Worm (Caenorhabditis elegans) whole organism, L4/young adult: ENCODE results near the gene hut-1.

Experiments used
- W03F9.2 ChIP-seq: fragments of 150-350 bp; optimal IDR thresholded peaks from 2 replicates; lab custom pipeline; 2014; ENCODE audit warnings: missing biosample characterization, missing genetic modification characterization
- dao-5 ChIP-seq: sonication (generic microtip); optimal IDR thresholded peaks from 2 replicates; lab custom pipeline; 2016; ENCODE audit warnings: missing genotype, missing genetic modification characterization, moderate library complexity, missing compliant biosample characterization
- him-1 ChIP-seq: sonication (generic microtip); optimal IDR thresholded peaks from 2 replicates; lab custom pipeline; 2016; ENCODE audit warnings: missing genotype, missing genetic modification reagents, missing genetic modification characterization, missing compliant biosample characterization

Gene hut-1

DNA sequence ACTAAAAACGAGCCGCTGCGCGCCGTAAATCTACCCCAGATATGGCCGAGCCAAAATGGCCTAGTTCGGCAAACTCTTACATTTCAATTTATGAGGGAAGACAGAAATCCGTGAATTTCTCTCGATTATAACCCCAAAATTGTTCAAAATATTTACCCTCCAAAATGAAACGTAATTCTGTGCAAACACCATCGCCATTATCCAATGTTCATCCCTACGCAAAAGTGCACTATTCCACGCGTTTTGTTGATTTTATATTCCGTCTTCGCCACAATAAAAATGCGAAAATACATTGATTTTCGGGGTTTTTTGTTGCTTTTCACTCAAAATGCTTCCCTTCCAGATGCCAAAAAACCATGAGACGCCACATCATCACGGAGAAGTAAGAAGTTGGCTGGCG, at the start of gene hut-1:
Gene hut-1, plus strand, starts transcription at position 344 of the 400 bp plus-strand sequence.
- TF ChIP-seq W03F9.2 (tag; lab: Kevin White, UChicago) (no peak), dao-5 (tag; lab: Kevin White, UChicago) (no peak), him-1 (tag; lab: Kevin White, UChicago) (no peak)

DNA sequence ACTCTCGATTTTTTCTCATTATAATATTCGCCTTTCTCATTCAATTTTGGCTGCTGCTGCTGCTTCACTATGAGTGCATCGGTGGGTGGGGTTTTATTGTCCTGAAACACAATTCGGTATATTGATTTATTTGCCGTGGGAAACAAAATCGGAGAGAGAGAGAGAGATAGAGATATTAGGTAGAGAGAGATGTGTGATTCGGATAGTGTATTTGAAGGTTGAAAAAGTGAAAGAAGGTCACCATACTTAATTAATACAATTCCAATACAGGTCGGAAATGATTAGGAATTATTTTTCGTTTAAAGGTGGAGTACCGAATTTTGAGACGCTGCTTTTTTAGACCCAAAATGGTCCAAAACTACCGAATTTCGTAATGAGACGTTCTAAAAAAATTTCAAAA, 49.2 kb upstream of the hut-1 start, which contains the start of gene tpst-1:
Gene tpst-1, minus strand, starts transcription at position 101 of the 400 bp plus-strand sequence.
- TF ChIP-seq him-1 (tag; lab: Kevin White, UChicago), result no peak
- TF ChIP-seq W03F9.2 (tag; lab: Kevin White, UChicago), result no peak
- TF ChIP-seq dao-5 (tag; lab: Kevin White, UChicago), result no peak

DNA sequence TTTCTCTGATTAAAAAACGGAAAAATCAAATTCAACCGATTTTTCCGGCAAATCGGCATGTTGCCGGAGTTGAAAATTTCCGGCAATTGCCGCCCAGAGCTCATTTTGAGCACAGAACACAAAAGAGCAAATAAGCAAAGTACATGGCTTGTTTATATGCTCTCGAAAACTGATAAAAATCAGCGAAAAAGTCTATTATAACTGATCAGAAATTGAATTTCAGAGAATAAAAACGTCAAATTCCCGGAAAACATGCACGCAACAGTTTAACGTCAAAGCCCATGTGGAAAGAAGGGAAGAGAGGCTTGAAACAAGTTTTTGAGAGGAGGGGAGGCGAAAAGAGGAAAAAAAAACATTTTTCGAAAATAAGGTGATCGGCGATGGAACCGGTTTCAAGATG, 42.5 kb upstream of the hut-1 start:
- TF ChIP-seq him-1 (tag; lab: Kevin White, UChicago), result no peak
- TF ChIP-seq dao-5 (tag; lab: Kevin White, UChicago), result no peak
- no peak for TF ChIP-seq W03F9.2 (tag; lab: Kevin White, UChicago)

DNA sequence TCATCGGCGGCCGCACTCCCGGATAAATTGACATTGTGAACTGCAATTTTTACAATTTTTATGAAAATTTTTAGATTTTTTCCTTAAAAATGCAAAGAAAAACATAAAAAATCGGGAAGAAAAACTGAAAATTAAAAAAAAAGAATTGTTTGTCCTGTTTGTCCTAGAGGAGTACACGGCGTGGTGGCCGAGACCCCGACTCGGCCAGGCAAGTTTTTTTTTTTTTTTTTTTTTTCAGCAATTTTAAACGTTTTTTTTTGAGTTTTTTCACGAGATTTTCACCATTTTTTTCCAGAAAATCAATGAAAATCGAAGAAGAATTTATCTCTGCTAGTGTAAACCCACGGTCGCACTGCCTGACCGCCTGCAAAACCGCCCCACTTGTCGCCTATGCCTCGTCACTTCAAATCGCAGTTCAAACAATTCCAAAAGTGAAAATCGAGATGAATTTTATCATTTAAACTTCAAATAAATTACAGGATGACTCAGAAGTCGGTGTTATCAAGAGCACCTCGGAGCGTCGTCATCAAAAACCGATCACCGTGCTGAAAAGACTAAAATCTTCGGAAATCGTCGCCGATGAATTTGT, 37.9 kb upstream of the hut-1 start, which contains the start of the genes taf-7.2 and elpc-2:
Gene taf-7.2, minus strand, starts transcription at position 42 of the 589 bp plus-strand sequence.
Gene elpc-2, plus strand, starts transcription at position 296 of the 589 bp plus-strand sequence.
- TF ChIP-seq dao-5 (tag; lab: Kevin White, UChicago) (no peak), W03F9.2 (tag; lab: Kevin White, UChicago) (peak; percentile 24), him-1 (tag; lab: Kevin White, UChicago) (peak; percentile 15)

DNA sequence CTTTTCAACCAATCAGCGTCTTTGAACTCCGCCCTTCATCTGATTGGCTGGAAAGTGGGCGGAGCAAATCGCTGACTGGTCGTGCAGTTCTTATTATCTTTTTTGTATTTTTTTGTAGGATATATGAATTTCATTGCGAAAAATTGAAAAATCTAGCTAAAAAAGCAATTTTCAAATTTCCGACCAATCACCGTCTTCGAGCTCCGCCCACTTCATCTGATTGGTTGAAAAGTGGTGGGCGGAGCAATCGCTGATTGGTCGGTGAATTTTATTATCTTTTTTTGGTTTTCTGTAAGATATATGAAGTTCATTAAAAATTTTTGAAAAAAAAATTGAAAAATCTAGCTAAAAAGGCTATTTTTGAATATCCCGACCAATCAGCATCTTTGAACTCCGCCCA, 31.1 kb upstream of the hut-1 start:
- TF ChIP-seq dao-5 (tag; lab: Kevin White, UChicago) (no peak), W03F9.2 (tag; lab: Kevin White, UChicago) (no peak), him-1 (tag; lab: Kevin White, UChicago) (no peak)

DNA sequence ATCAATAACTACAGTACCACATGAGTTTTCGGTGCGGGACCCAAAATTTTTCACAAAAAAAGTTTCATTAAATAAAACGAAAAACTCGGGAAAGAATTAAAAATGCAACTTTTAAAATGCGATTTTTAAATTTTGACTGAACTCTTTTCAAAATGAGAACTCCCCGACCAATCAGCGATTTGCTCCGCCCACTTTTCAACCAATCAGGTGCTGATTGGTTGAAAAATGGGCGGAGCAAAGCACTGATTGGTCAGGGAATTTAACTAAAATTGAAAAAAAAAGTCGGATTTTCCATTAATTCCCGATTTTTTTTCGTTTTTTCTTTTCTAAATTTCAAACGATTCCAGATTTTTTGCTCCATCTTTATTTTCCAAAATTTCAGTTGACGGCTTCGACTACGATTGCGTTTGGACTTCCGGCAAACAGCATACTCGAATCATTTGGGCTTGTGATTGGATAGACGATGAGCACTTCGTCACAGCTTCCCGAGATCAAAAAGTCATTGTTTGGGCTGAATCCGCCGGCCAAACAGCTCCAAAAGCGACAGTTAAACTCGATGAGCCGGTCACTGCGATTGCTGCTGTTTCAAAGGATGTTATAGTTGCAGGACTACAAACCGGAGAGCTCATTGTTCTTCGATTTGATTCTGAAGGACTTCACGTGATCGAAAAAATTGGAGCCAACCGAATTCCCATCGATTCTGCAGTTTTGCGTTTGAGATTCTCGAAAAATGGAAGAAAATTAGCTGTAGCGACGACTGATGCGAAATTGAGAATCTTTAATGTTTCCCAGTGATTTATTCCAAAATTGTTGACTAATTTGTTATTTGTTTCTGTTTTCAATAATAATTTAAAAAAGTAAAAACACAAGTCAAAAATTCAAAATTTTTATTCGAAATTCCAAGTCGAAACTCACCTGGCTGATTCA, 25.7 kb upstream of the hut-1 start:
- TF ChIP-seq W03F9.2 (tag; lab: Kevin White, UChicago) (no peak), him-1 (tag; lab: Kevin White, UChicago) (no peak), dao-5 (tag; lab: Kevin White, UChicago) (no peak)

DNA sequence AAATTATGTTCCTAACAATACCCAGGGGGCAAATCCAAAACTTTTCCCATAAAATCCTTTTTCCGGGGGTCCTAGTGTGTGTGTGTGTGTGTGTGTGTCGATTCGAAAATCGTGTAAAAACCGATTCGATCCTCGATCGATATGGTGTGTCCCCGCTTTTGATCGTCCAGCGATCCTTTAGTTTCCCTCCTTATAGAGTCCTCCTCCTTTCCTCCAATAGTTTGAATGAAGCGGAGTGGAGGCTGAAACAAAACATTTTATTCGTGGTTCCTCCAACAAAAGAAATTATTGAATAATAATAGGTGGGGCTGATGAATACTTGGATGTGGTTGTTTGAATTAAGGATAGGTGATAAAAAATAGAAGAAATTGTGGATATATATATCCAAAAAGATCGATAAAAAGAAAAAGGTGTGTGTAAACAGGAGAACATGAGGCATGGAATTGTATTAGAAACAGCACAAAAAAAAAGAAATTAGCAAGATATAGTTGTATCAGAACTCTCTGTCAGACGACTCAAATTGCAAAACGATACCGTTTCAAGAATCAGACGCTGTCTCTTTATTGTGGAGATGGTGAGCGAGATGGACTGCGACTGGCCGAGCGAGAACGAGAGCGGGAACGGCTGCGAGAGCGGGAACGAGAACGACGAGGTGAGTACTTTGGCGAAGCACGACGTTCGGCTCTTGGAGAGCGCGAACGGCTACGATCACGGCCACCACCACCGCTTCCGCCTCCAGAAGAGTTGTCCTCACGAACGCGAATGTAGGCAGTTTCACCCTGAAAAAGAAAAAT, 24.7 kb upstream of the hut-1 start:
- no peak for TF ChIP-seq him-1 (tag; lab: Kevin White, UChicago)
- no peak for TF ChIP-seq W03F9.2 (tag; lab: Kevin White, UChicago)
- TF ChIP-seq dao-5 (tag; lab: Kevin White, UChicago), result no peak

DNA sequence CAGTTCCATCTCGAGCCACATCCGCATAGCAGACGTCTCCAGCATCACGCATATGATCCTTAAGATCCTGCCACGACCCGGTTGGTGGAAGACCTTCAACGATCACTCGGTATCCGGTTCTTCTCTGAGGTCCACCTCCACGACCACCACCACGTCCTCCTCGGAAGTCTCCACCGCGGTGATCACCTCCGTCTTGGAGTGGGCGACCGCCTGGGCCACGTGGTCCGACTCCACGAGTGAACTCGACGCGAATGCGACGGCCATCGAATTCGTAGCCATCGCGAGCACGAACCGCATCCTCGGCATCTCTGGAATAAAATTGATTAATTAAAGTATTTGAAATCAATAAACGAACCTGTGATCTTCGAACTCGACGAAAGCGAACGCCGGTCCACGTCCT, 24.0 kb upstream of the hut-1 start:
- no peak for TF ChIP-seq dao-5 (tag; lab: Kevin White, UChicago)
- no peak for TF ChIP-seq him-1 (tag; lab: Kevin White, UChicago)
- no peak for TF ChIP-seq W03F9.2 (tag; lab: Kevin White, UChicago)

DNA sequence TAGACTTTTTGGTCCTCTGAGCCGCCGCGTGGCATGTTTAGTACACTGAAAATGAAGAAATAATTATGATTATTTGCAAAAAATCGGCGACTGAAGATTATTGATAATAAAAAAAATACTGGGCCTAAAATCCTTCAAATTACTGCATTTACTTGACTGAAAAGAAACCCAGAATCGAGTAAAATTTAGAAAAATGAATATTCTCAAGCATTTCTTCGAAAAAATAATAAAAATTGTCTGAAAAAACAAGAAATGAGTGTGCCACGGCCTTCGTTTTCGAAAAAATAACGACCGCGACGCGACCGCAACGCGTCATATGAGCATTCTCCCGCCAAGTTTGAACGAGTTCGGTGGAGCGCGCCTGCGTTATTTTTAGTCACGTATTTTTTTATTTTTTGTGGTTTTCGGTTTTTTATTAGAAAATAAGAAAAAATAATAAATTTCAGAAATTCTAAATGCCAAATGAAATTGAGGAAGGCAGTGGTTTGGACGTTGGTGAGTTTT, 23.4 kb upstream of the hut-1 start, which contains the start of the genes rsp-3 and spin-4:
Gene rsp-3, minus strand, starts transcription at position 51 of the 504 bp plus-strand sequence.
Gene spin-4, plus strand, starts transcription at position 447 of the 504 bp plus-strand sequence.
- TF ChIP-seq W03F9.2 (tag; lab: Kevin White, UChicago) (peak; percentile 80), him-1 (tag; lab: Kevin White, UChicago) (no peak)

DNA sequence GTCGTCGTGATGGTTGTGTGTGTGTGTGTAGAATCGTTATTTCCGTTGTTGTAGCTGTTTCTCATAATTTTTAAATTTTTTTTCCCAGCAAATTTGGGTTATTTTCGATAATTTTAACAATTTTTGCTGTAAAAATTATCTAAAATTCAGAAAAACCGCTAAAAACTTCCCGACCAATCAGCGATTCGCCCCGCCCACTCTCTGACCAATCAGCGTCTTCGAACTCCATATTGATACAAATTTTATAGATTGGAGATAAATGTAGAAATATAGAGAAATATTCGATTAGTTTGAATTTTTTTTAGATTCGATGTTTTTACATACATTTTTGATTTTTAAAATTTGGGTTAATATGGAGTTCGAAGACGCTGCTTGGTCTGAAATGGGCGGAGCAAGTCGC, 13.8 kb upstream of the hut-1 start:
- no peak for TF ChIP-seq W03F9.2 (tag; lab: Kevin White, UChicago)
- TF ChIP-seq him-1 (tag; lab: Kevin White, UChicago), result no peak
- no peak for TF ChIP-seq dao-5 (tag; lab: Kevin White, UChicago)

DNA sequence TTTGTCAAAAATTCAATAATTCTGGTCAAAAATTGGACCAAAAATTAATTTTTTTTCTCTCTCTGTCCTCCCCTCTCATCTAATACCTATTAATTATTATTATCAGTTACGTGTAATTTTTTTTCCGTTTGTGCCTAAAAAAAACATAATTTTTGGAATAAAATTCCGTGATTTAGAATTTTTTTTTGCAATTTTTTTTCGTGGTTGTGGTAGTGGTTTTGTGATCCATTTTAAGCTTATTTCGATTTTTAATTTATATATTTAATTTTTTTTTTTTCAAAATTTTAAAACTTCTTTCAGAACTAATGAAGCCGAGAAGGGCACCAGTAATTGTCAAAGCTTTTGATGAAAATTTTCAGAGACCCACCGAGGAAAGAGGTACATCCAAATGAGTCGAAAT, 12.2 kb upstream of the hut-1 start, which contains the start of gene sas-1:
Gene sas-1, plus strand, starts transcription at position 301 of the 400 bp plus-strand sequence.
- TF ChIP-seq him-1 (tag; lab: Kevin White, UChicago), result no peak
- TF ChIP-seq W03F9.2 (tag; lab: Kevin White, UChicago), result no peak
- TF ChIP-seq dao-5 (tag; lab: Kevin White, UChicago), result no peak

DNA sequence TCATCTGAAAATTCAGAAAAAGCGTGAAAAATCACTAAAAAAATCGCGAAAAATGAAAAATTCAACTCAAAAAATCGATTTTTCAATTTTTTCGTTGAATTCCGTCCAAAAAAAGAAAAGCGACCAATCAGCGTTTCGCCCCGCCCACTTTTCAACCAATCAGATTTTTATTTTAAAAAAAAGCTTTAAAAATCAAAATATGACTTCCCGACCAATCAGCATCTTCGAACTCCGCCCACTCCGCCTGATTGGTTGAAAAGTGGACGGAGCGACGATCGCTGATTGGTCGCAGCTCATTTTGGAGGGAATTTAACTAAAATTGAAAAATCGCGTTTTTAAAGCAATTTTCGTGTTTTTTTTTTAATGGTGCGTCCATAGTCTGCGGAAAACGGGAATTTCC, 9.0 kb upstream of the hut-1 start:
- TF ChIP-seq dao-5 (tag; lab: Kevin White, UChicago) (no peak), W03F9.2 (tag; lab: Kevin White, UChicago) (no peak), him-1 (tag; lab: Kevin White, UChicago) (no peak)
